Fruit fly (Drosophila melanogaster): Measurements from ENCODE around the gene CG14837.

DNA sequence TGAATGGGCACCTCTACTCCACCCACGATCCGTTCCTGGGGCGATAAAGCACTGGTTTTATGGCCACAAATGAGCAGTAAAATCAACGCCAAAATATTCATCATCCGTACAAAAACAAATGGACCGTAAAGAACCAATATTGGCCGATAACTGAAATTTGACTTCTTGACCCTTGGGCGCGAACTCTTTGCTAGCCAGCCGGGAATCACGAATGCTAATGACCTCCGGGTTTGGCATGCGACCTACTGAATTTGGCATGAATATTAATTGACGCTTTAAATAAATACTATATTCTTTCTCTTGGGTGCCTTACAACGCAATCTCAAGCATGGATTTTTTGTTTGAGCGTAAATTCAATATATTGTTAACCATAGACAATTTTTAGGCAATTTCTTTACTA, 20.1 kb downstream of the CG14837 start, which contains the start of gene CG16998:
- TF ChIP-seq ttk (optimal IDR thresholded peaks at IDR 0.05) (no peak), psq (optimal IDR thresholded peaks at IDR 0.05) (no peak), Sin3A (optimal IDR thresholded peaks at IDR 0.05) (no peak), insv (optimal IDR thresholded peaks at IDR 0.05) (no peak)
